Worm (Caenorhabditis elegans) whole organism, young adult: ENCODE measurements around the gene C26E6.1.

Experiments
- B0035.1 ChIP-seq: sonication (generic microtip); optimal IDR thresholded peaks from 2 replicates; lab custom pipeline; 2016; ENCODE audit warnings: missing genetic modification characterization, mild to moderate bottlenecking, missing compliant biosample characterization, missing genotype, missing genetic modification reagents
- B0261.1 ChIP-seq: sonication (generic microtip); optimal IDR thresholded peaks from 2 replicates; lab custom pipeline; 2016; ENCODE audit warnings: mild to moderate bottlenecking, missing genetic modification characterization, moderate library complexity, missing compliant biosample characterization
- F22D6.2 ChIP-seq: sonication (generic microtip); optimal IDR thresholded peaks from 2 replicates; lab custom pipeline; 2016; ENCODE audit warnings: mild to moderate bottlenecking, missing genetic modification characterization, missing compliant biosample characterization
- F49E8.2 ChIP-seq: sonication (generic microtip); optimal IDR thresholded peaks from 3 replicates; lab custom pipeline; 2017; ENCODE audit warnings: missing genetic modification characterization, mild to moderate bottlenecking, missing compliant biosample characterization, antibody characterized with exemption, moderate library complexity; ENCODE audit not compliant: insufficient read depth
- F57C9.4 ChIP-seq: sonication (generic microtip); optimal IDR thresholded peaks from 2 replicates; lab custom pipeline; 2017; ENCODE audit warnings: mild to moderate bottlenecking, missing genetic modification characterization, missing compliant biosample characterization
- Y53G8AR.9 ChIP-seq: fragments of 200-800 bp; sonication (Bioruptor generic); conservative IDR thresholded peaks from 2 replicates; pipeline ENCODE4 v1.3.6; 2022; ENCODE audit warnings: missing genetic modification reagents, missing genetic modification characterization, missing compliant biosample characterization
- akir-1 ChIP-seq: fragments of 200-800 bp; sonication (Bioruptor generic); optimal IDR thresholded peaks from 2 replicates; lab custom pipeline; 2018; ENCODE audit warnings: mild to moderate bottlenecking, missing genetic modification characterization, moderate library complexity, missing compliant biosample characterization
- ama-1 ChIP-seq, 3 experiments: fragments of 150-350 bp in 1 of 3; sonication (generic microtip) in 2 of 3; optimal IDR thresholded peaks; 2 replicates each; lab custom pipeline; 2014 to 2018; ENCODE audit warnings: missing biosample characterization in 2 of 3, missing genetic modification characterization in 2 of 3, missing genetic modification reagents in 2 of 3
- atf-7 ChIP-seq: sonication (generic microtip); optimal IDR thresholded peaks from 2 replicates; lab custom pipeline; 2017; ENCODE audit warnings: mild to moderate bottlenecking, missing genetic modification characterization, missing compliant biosample characterization
- bed-2 ChIP-seq: fragments of 200-800 bp; sonication (Bioruptor generic); IDR thresholded peaks from 2 replicates; pipeline ENCODE4 v1.3.6; 2022; ENCODE audit warnings: missing genetic modification reagents, missing genetic modification characterization, missing compliant biosample characterization
- ccch-3 ChIP-seq: fragments of 200-800 bp; sonication (Bioruptor generic); optimal IDR thresholded peaks from 2 replicates; lab custom pipeline; 2018; ENCODE audit warnings: mild to moderate bottlenecking, missing genetic modification characterization, missing compliant biosample characterization
- ceh-27 ChIP-seq: fragments of 200-800 bp; sonication (Bioruptor generic); optimal IDR thresholded peaks from 2 replicates; lab custom pipeline; 2018; ENCODE audit warnings: mild to moderate bottlenecking, missing genetic modification characterization, moderate library complexity, missing compliant biosample characterization
- ceh-58 ChIP-seq: fragments of 200-800 bp; sonication (Bioruptor generic); IDR thresholded peaks from 2 replicates; pipeline ENCODE4 v1.3.6; 2022; ENCODE audit warnings: missing genetic modification characterization, missing compliant biosample characterization
- ceh-91 ChIP-seq: fragments of 200-800 bp; sonication (Bioruptor generic); IDR thresholded peaks from 2 replicates; pipeline ENCODE4 v1.3.6; 2022; ENCODE audit warnings: missing genetic modification reagents, missing genetic modification characterization, missing compliant biosample characterization
- die-1 ChIP-seq: sonication (generic microtip); optimal IDR thresholded peaks from 2 replicates; lab custom pipeline; 2016; ENCODE audit warnings: missing genotype, mild to moderate bottlenecking, missing genetic modification characterization, missing compliant biosample characterization
- dpff-1 ChIP-seq: sonication (generic microtip); optimal IDR thresholded peaks from 2 replicates; lab custom pipeline; 2017; ENCODE audit warnings: mild to moderate bottlenecking, missing genetic modification characterization, missing compliant biosample characterization
- egrh-3 ChIP-seq: fragments of 200-800 bp; sonication (Bioruptor generic); IDR thresholded peaks from 2 replicates; pipeline ENCODE4 v1.3.6; 2022; ENCODE audit warnings: missing genetic modification reagents, missing genetic modification characterization, missing compliant biosample characterization
- ekl-4 ChIP-seq: fragments of 200-800 bp; sonication (Bioruptor generic); IDR thresholded peaks from 2 replicates; pipeline ENCODE4 v1.3.6; 2022; ENCODE audit warnings: missing genetic modification reagents, missing genetic modification characterization, missing compliant biosample characterization
- ets-4 ChIP-seq: fragments of 200-800 bp; sonication (Bioruptor generic); optimal IDR thresholded peaks from 2 replicates; lab custom pipeline; 2018; ENCODE audit warnings: mild to moderate bottlenecking, missing genetic modification characterization, missing compliant biosample characterization
- lin-26 ChIP-seq: fragments of 200-800 bp; sonication (Bioruptor generic); IDR thresholded peaks from 2 replicates; pipeline ENCODE4 v1.3.6; 2022; ENCODE audit warnings: missing genetic modification reagents, missing genetic modification characterization, missing compliant biosample characterization
- lin-35 ChIP-seq, 3 experiments: fragments of 150-350 bp in 2 of 3; sonication (generic microtip) in 1 of 3; optimal IDR thresholded peaks; 2 replicates each; lab custom pipeline; 2014 to 2018; ENCODE audit warnings: missing biosample characterization in 3 of 3, missing genetic modification characterization in 3 of 3, missing genetic modification reagents in 3 of 3
- lir-1 ChIP-seq: fragments of 200-800 bp; sonication (Bioruptor generic); conservative IDR thresholded peaks from 2 replicates; pipeline ENCODE4 v1.3.6; 2022; ENCODE audit warnings: missing genetic modification reagents, missing genetic modification characterization, missing compliant biosample characterization
- lsy-27 ChIP-seq: sonication (generic microtip); optimal IDR thresholded peaks from 2 replicates; lab custom pipeline; 2017; ENCODE audit warnings: missing genetic modification characterization, mild to moderate bottlenecking, missing compliant biosample characterization, antibody characterized with exemption, missing genotype, borderline replicate concordance; ENCODE audit not compliant: insufficient read depth
- madf-6 ChIP-seq: fragments of 200-800 bp; sonication (Bioruptor generic); IDR thresholded peaks from 2 replicates; pipeline ENCODE4 v1.3.6; 2022; ENCODE audit warnings: missing genetic modification reagents, missing genetic modification characterization, missing compliant biosample characterization
- madf-8 ChIP-seq: fragments of 200-800 bp; sonication (Bioruptor generic); conservative IDR thresholded peaks from 2 replicates; pipeline ENCODE4 v1.3.6; 2022; ENCODE audit warnings: missing genetic modification reagents, missing genetic modification characterization, missing compliant biosample characterization
- mcd-1 ChIP-seq: fragments of 200-800 bp; sonication (Bioruptor generic); IDR thresholded peaks from 2 replicates; pipeline ENCODE4 v1.3.6; 2022; ENCODE audit warnings: missing genetic modification reagents, missing genetic modification characterization, missing compliant biosample characterization
- nfya-1 ChIP-seq: sonication (generic microtip); optimal IDR thresholded peaks from 2 replicates; lab custom pipeline; 2017; ENCODE audit warnings: antibody characterized with exemption, missing compliant biosample characterization, missing genetic modification characterization, borderline replicate concordance; ENCODE audit not compliant: insufficient read depth
- nfyb-1 ChIP-seq: fragments of 200-800 bp; sonication (Bioruptor generic); IDR thresholded peaks from 2 replicates; pipeline ENCODE4 v1.3.6; 2022; ENCODE audit warnings: missing genetic modification reagents, missing genetic modification characterization, missing compliant biosample characterization
- nhr-80 ChIP-seq: sonication (generic microtip); optimal IDR thresholded peaks from 2 replicates; lab custom pipeline; 2016; ENCODE audit warnings: missing genetic modification characterization, missing compliant biosample characterization
- repo-1 ChIP-seq: sonication (generic microtip); optimal IDR thresholded peaks from 2 replicates; lab custom pipeline; 2017; ENCODE audit warnings: mild to moderate bottlenecking, missing genetic modification characterization, missing compliant biosample characterization
- rpc-1 ChIP-seq, 2 experiments: fragments of 150-350 bp in 1 of 2; sonication (generic microtip) in 1 of 2; optimal IDR thresholded peaks; 2 replicates each; lab custom pipeline; 2014 to 2018; ENCODE audit warnings: missing biosample characterization in 1 of 2, missing genetic modification characterization in 1 of 2, missing genetic modification reagents in 1 of 2, missing genotype in 1 of 2
- sea-2 ChIP-seq: fragments of 200-800 bp; sonication (Bioruptor generic); IDR thresholded peaks from 2 replicates; pipeline ENCODE4 v1.3.6; 2022; ENCODE audit warnings: missing genetic modification characterization, missing compliant biosample characterization
- snpc-3.4 ChIP-seq: sonication (generic microtip); optimal IDR thresholded peaks from 2 replicates; lab custom pipeline; 2017; ENCODE audit warnings: missing genetic modification characterization, mild to moderate bottlenecking, missing compliant biosample characterization, antibody characterized with exemption, moderate library complexity, missing genotype, missing genetic modification reagents
- snpc-4 ChIP-seq, 5 experiments: fragments of 150-350 bp in 1 of 5; sonication (generic microtip) in 4 of 5; optimal IDR thresholded peaks; 2 replicates each; lab custom pipeline; 2014 to 2018; ENCODE audit warnings: missing genetic modification characterization in 5 of 5, missing biosample characterization in 3 of 5, antibody characterized with exemption in 2 of 5, mild to moderate bottlenecking in 2 of 5, missing compliant biosample characterization in 2 of 5, missing genotype in 2 of 5, moderate library complexity in 2 of 5, missing genetic modification reagents in 1 of 5
- somi-1 ChIP-seq: fragments of 200-800 bp; sonication (Bioruptor generic); optimal IDR thresholded peaks from 2 replicates; lab custom pipeline; 2018; ENCODE audit warnings: mild to moderate bottlenecking, missing genetic modification characterization, missing compliant biosample characterization
- unc-62 ChIP-seq: fragments of 150-350 bp; optimal IDR thresholded peaks from 2 replicates; lab custom pipeline; 2014; ENCODE audit warnings: missing biosample characterization, missing genetic modification reagents, missing genetic modification characterization
- zfh-2 ChIP-seq: fragments of 200-800 bp; sonication (Bioruptor generic); conservative IDR thresholded peaks from 2 replicates; pipeline ENCODE4 v1.3.6; 2022; ENCODE audit warnings: missing genetic modification reagents, missing genetic modification characterization, missing compliant biosample characterization
- ztf-18 ChIP-seq: sonication (generic microtip); optimal IDR thresholded peaks from 2 replicates; lab custom pipeline; 2016; ENCODE audit warnings: missing genotype, mild to moderate bottlenecking, missing genetic modification characterization, missing compliant biosample characterization
- ztf-22 ChIP-seq: fragments of 200-800 bp; sonication (Bioruptor generic); optimal IDR thresholded peaks from 2 replicates; lab custom pipeline; 2018; ENCODE audit warnings: mild to moderate bottlenecking, missing genetic modification characterization, moderate library complexity, missing compliant biosample characterization

The C26E6.1 gene

ce11 chrIII:4951210-4951609, 5.5 kb upstream of the C26E6.1 start:
- peak; percentile 91 for TF ChIP-seq zfh-2 (GFP tag; lab: Robert Waterston, UW)
- TF ChIP-seq B0261.1 (tag; lab: Kevin White, UChicago): no peak
- no peak for TF ChIP-seq F22D6.2 (tag; lab: Kevin White, UChicago)
- no peak for TF ChIP-seq B0035.1 (tag; lab: Kevin White, UChicago)
- TF ChIP-seq ceh-27 (GFP tag; lab: Kevin White, UChicago): no peak
- peak; percentile 69; the same call in 1 of the 2 replicates for TF ChIP-seq egrh-3 (GFP tag; lab: Robert Waterston, UW)
- no peak for TF ChIP-seq F49E8.2 (tag; lab: Kevin White, UChicago)
- no peak for TF ChIP-seq sea-2

- TF ChIP-seq B0261.1 (tag; lab: Kevin White, UChicago): no peak
- no peak for TF ChIP-seq F57C9.4 (tag; lab: Kevin White, UChicago)
- TF ChIP-seq lin-35 (GFP tag; optimal IDR thresholded peaks at IDR 0.05; lab: Kevin White, UChicago): no peak
- TF ChIP-seq dpff-1 (tag; lab: Kevin White, UChicago): no peak
- no peak for TF ChIP-seq bed-2 (GFP tag; lab: Robert Waterston, UW)
- TF ChIP-seq ceh-58: no peak
- no peak for TF ChIP-seq repo-1 (tag; lab: Kevin White, UChicago)
- no peak for TF ChIP-seq ccch-3 (GFP tag; lab: Kevin White, UChicago)
- no peak for TF ChIP-seq ama-1 (optimal IDR thresholded peaks at IDR 0.05; lab: Kevin White, UChicago)
- no peak for TF ChIP-seq ama-1 (GFP tag; optimal IDR thresholded peaks at IDR 0.05; lab: Kevin White, UChicago)
- no peak for TF ChIP-seq nfya-1 (tag; lab: Kevin White, UChicago)
- no peak for TF ChIP-seq Y53G8AR.9 (GFP tag; lab: Robert Waterston, UW)
These were observed 4.8 kb upstream of the C26E6.1 start, which contains the start of gene flh-2 for ce11 chrIII:4951824-4952223. Gene flh-2, plus strand, starts transcription at chrIII:4952124.

DNA sequence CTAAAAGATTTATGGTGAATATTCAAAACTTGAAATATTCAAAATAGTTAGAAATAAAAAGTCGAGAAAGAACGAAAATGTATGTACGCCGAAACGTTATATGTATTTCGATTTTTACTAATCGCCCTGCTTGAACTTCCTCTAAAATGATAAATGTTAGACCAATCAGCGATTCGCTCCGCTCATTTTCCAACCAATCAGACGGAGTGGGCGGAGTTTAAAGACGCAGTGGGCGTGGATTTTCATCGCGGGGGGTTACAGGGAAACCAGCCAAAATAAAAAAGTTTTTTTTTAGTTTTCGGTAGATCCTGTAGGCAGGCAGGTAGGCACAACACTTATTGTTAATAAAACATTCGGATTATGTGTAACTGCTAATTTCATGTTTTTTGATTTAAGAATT, 3.7 kb upstream of the C26E6.1 start:
- TF ChIP-seq nfyb-1 (GFP tag; lab: Robert Waterston, UW) (peak; percentile 64; the same call in 1 of the 2 replicates), lin-26 (no peak)
- TF ChIP-seq, all 124 proteins: peak for 1

DNA sequence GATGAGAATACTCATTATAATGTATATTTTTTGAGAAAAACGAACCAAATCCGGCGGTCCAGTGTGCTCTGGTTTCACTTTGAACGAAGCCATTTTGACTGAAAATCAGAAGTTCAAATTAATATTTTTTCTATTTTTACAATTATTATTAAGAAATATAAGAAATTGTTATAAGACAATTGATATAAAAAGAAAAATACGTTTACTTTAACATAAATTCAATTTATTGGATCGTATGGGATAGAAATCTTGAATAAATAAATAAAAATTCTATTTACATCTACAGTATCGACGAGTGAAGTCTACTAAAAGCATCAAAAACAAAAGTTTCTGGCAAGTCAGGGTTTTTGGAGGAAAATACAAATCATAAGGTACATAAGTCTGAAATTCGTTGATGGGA, 3.5 kb downstream of the C26E6.1 start, which contains the start of gene C27F2.4:
Gene C27F2.4 (minus strand): TSS at position 101 of the 400 bp plus-strand sequence.
- no peak for TF ChIP-seq rpc-1 (optimal IDR thresholded peaks at IDR 0.05; lab: Kevin White, UChicago)
- no peak for TF ChIP-seq rpc-1 (tag; optimal IDR thresholded peaks at IDR 0.05; lab: Kevin White, UChicago)
- no peak for TF ChIP-seq snpc-3.4 (tag; lab: Kevin White, UChicago)
- TF ChIP-seq ets-4 (GFP tag; lab: Kevin White, UChicago): no peak
- no peak for TF ChIP-seq zfh-2 (GFP tag; lab: Robert Waterston, UW)
- no peak for TF ChIP-seq egrh-3 (GFP tag; lab: Robert Waterston, UW)
- TF ChIP-seq mcd-1 (GFP tag; lab: Robert Waterston, UW): no peak

DNA sequence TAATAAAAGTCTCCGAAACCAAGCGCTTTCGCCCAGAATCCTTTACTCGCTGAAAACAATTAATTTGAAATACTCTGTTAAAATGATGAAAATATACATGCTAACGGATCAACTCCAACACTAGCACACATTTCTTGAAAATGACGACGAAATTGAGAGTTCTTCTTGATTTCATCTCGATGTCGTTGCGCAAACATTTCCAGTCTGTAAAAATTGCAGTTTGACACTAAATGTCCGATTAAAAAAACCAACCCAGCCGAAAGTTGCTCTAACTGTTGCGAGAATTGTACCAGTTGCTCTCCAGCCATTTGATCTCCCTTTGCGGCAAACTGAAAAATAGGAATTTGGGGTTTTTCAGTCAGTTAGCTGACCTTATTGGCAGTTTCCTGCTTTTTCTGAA, 4.6 kb downstream of the C26E6.1 start:
- TF ChIP-seq ekl-4 (GFP tag; lab: Robert Waterston, UW) (0 out of 2 replicates have a peak, but pooled peaks have one; percentile 18), lsy-27 (tag; lab: Kevin White, UChicago) (no peak), akir-1 (GFP tag; lab: Kevin White, UChicago) (no peak), die-1 (no peak), unc-62 (no peak), lir-1 (GFP tag; lab: Robert Waterston, UW) (no peak), somi-1 (GFP tag; lab: Kevin White, UChicago) (no peak), lin-26 (peak; percentile 38; the same call in 1 of the 2 replicates), ztf-18 (tag; lab: Kevin White, UChicago) (peak; percentile 9), nhr-80 (tag; lab: Kevin White, UChicago) (no peak), ceh-91 (no peak), atf-7 (tag; lab: Kevin White, UChicago) (no peak), madf-8 (GFP tag; lab: Robert Waterston, UW) (no peak), ztf-22 (GFP tag; lab: Kevin White, UChicago) (no peak), mcd-1 (GFP tag; lab: Robert Waterston, UW) (no peak), snpc-4 (GFP tag; optimal IDR thresholded peaks at IDR 0.05; lab: Kevin White, UChicago) (no peak), snpc-4 (tag; optimal IDR thresholded peaks at IDR 0.05; lab: Kevin White, UChicago) (no peak), madf-6 (GFP tag; lab: Robert Waterston, UW) (peak; percentile 34; the same call in 1 of the 2 replicates), ceh-27 (GFP tag; lab: Kevin White, UChicago) (no peak)
